Fruit fly (Drosophila melanogaster) whole organism, embryonic: ENCODE measurements around the gene CG32855.

Source experiments
- Adf1 ChIP-seq: fragments of 200-800 bp; sonication (Bioruptor generic); IDR thresholded peaks from 2 replicates; pipeline ENCODE4 v1.3.6; 2022; ENCODE audit warnings: missing biosample characterization, missing genetic modification characterization
- CG10431 ChIP-seq: fragments of 200-800 bp; sonication (Bioruptor generic); optimal IDR thresholded peaks from 3 replicates; lab custom pipeline; 2018; ENCODE audit warnings: missing biosample characterization, mild to moderate bottlenecking, missing genetic modification characterization
- CG10959 ChIP-seq: fragments of 200-800 bp; sonication (Bioruptor generic); IDR thresholded peaks from 2 replicates; pipeline ENCODE4 v1.3.6; 2022; ENCODE audit warnings: missing biosample characterization, missing genetic modification characterization
- CG12659 ChIP-seq: fragments of 200-800 bp; sonication (Bioruptor generic); optimal IDR thresholded peaks from 3 replicates; lab custom pipeline; 2017; ENCODE audit warnings: mild to moderate bottlenecking, missing biosample characterization, missing genetic modification reagents, missing genetic modification characterization
- CG12942 ChIP-seq: fragments of 200-800 bp; sonication (Bioruptor generic); optimal IDR thresholded peaks from 3 replicates; lab custom pipeline; 2016; ENCODE audit warnings: missing biosample characterization, missing genetic modification characterization
- CG13123 ChIP-seq: fragments of 200-800 bp; sonication (Bioruptor generic); optimal IDR thresholded peaks from 2 replicates; lab custom pipeline; 2016; ENCODE audit warnings: missing biosample characterization, missing genetic modification characterization
- CG14441 ChIP-seq: fragments of 200-800 bp; sonication (Bioruptor generic); IDR thresholded peaks from 2 replicates; pipeline ENCODE4 v1.3.6; 2022; ENCODE audit warnings: missing biosample characterization, missing genetic modification characterization
- CG14710 ChIP-seq: fragments of 200-800 bp; sonication (Bioruptor generic); optimal IDR thresholded peaks from 3 replicates; lab custom pipeline; 2019; ENCODE audit warnings: missing biosample characterization, mild to moderate bottlenecking, missing genetic modification characterization, moderate library complexity
- CG17361 ChIP-seq: fragments of 200-800 bp; sonication (Bioruptor generic); IDR thresholded peaks from 3 replicates; pipeline ENCODE4 v1.3.6; 2022; ENCODE audit warnings: missing biosample characterization, missing genetic modification characterization
- CG17612 ChIP-seq: fragments of 200-800 bp; sonication (Bioruptor generic); IDR thresholded peaks from 2 replicates; pipeline ENCODE4 v1.3.6; 2022; ENCODE audit warnings: missing biosample characterization, missing genetic modification characterization
- CG30020 ChIP-seq: fragments of 200-800 bp; optimal IDR thresholded peaks from 2 replicates; lab custom pipeline; 2019; ENCODE audit warnings: missing biosample characterization, mild to moderate bottlenecking, missing genetic modification characterization, moderate library complexity
- CG31365 ChIP-seq: fragments of 200-800 bp; sonication (Bioruptor generic); optimal IDR thresholded peaks from 2 replicates; lab custom pipeline; 2018; ENCODE audit warnings: missing biosample characterization, mild to moderate bottlenecking, missing genetic modification characterization
- CG34376 ChIP-seq: fragments of 200-800 bp; sonication (Bioruptor generic); optimal IDR thresholded peaks from 2 replicates; lab custom pipeline; 2018; ENCODE audit warnings: missing biosample characterization, mild to moderate bottlenecking, missing genetic modification characterization
- CG6765 ChIP-seq: fragments of 200-800 bp; sonication (Bioruptor generic); optimal IDR thresholded peaks from 3 replicates; lab custom pipeline; 2017; ENCODE audit warnings: missing biosample characterization, mild to moderate bottlenecking, missing genetic modification characterization
- CG7963 ChIP-seq: fragments of 200-800 bp; sonication (Bioruptor generic); IDR thresholded peaks from 3 replicates; pipeline ENCODE4 v1.3.6; 2022; ENCODE audit warnings: missing biosample characterization, missing genetic modification characterization; ENCODE audit not compliant: partially characterized antibody
- CG9437 ChIP-seq: fragments of 200-800 bp; sonication (Bioruptor generic); optimal IDR thresholded peaks from 2 replicates; lab custom pipeline; 2018; ENCODE audit warnings: missing biosample characterization, mild to moderate bottlenecking, missing genetic modification characterization
- CTCF ChIP-seq: fragments of 200-800 bp; sonication (Bioruptor generic); optimal IDR thresholded peaks from 2 replicates; lab custom pipeline; 2017; ENCODE audit warnings: missing biosample characterization, mild to moderate bottlenecking, missing genetic modification characterization, moderate library complexity
- Dek ChIP-seq: fragments of 200-800 bp; sonication (Bioruptor generic); optimal IDR thresholded peaks from 3 replicates; lab custom pipeline; 2019; ENCODE audit warnings: missing biosample characterization, mild to moderate bottlenecking, missing genetic modification characterization, moderate library complexity
- Dip2 ChIP-seq: fragments of 200-800 bp; sonication (Bioruptor generic); IDR thresholded peaks from 2 replicates; pipeline ENCODE4 v1.3.6; 2022; ENCODE audit warnings: missing biosample characterization, missing genetic modification characterization
- Fer2 ChIP-seq: fragments of 200-800 bp; sonication (Bioruptor generic); optimal IDR thresholded peaks from 2 replicates; lab custom pipeline; 2018; ENCODE audit warnings: missing biosample characterization, mild to moderate bottlenecking, missing genetic modification characterization, moderate library complexity
- GATAe ChIP-seq: fragments of 200-800 bp; sonication (Bioruptor generic); conservative IDR thresholded peaks from 2 replicates; pipeline ENCODE4 v1.3.6; 2022; ENCODE audit warnings: missing biosample characterization, missing genetic modification characterization
- HLH3B ChIP-seq: fragments of 200-800 bp; sonication (Bioruptor generic); IDR thresholded peaks from 2 replicates; pipeline ENCODE4 v1.3.6; 2022; ENCODE audit warnings: missing biosample characterization, missing genetic modification characterization
- HLH54F ChIP-seq: fragments of 200-800 bp; sonication (Bioruptor generic); optimal IDR thresholded peaks from 3 replicates; lab custom pipeline; 2016; ENCODE audit warnings: missing biosample characterization, missing genetic modification characterization
- Hand ChIP-seq: fragments of 200-800 bp; sonication (Bioruptor generic); optimal IDR thresholded peaks from 2 replicates; lab custom pipeline; 2017; ENCODE audit warnings: mild to moderate bottlenecking, missing biosample characterization, missing genetic modification reagents, missing genetic modification characterization
- Hr3 ChIP-seq: fragments of 200-800 bp; sonication (Bioruptor generic); optimal IDR thresholded peaks from 3 replicates; lab custom pipeline; 2016; ENCODE audit warnings: missing biosample characterization, missing genetic modification characterization
- Hr39 ChIP-seq: fragments of >200 bp; optimal IDR thresholded peaks from 2 replicates; lab custom pipeline; 2017
- Hr51 ChIP-seq, 2 experiments: fragments of 200-800 bp; sonication (Bioruptor generic); optimal IDR thresholded peaks; 2 replicates in 1 of 2; 3 replicates in 1 of 2; lab custom pipeline; 2016 to 2018; ENCODE audit warnings: missing biosample characterization in 2 of 2, missing genetic modification characterization in 2 of 2, mild to moderate bottlenecking in 1 of 2, moderate library complexity in 1 of 2
- NFAT ChIP-seq: fragments of 200-800 bp; sonication (Bioruptor generic); IDR thresholded peaks from 2 replicates; pipeline ENCODE4 v1.3.6; 2022; ENCODE audit warnings: missing biosample characterization, missing genetic modification characterization
- Neu2 ChIP-seq: fragments of 200-800 bp; sonication (Bioruptor generic); optimal IDR thresholded peaks from 3 replicates; lab custom pipeline; 2016; ENCODE audit warnings: missing biosample characterization, missing genetic modification characterization, borderline replicate concordance
- Taf1 ChIP-seq: fragments of 200-800 bp; sonication (Bioruptor generic); IDR thresholded peaks from 2 replicates; pipeline ENCODE4 v1.3.6; 2022; ENCODE audit warnings: missing biosample characterization, missing genetic modification characterization
- ash1 ChIP-seq: fragments of 200-800 bp; sonication (Bioruptor generic); optimal IDR thresholded peaks from 2 replicates; lab custom pipeline; 2018; ENCODE audit warnings: missing biosample characterization, mild to moderate bottlenecking, missing genetic modification characterization
- bab2 ChIP-seq: fragments of 200-800 bp; sonication (Bioruptor generic); optimal IDR thresholded peaks from 2 replicates; lab custom pipeline; 2016; ENCODE audit warnings: missing biosample characterization, missing genetic modification characterization
- corto ChIP-seq: fragments of 200-800 bp; sonication (Bioruptor generic); optimal IDR thresholded peaks from 2 replicates; lab custom pipeline; 2016; ENCODE audit warnings: missing biosample characterization, mild to moderate bottlenecking, missing genetic modification characterization, moderate library complexity
- dmrt11E ChIP-seq: fragments of 200-800 bp; sonication (Bioruptor generic); optimal IDR thresholded peaks from 3 replicates; lab custom pipeline; 2018; ENCODE audit warnings: missing biosample characterization, mild to moderate bottlenecking, missing genetic modification characterization, moderate library complexity
- en ChIP-seq: fragments of 200-800 bp; sonication (Bioruptor generic); optimal IDR thresholded peaks from 2 replicates; lab custom pipeline; 2016; ENCODE audit warnings: missing biosample characterization, missing genetic modification characterization
- gfzf ChIP-seq: fragments of 200-800 bp; sonication (Bioruptor generic); optimal IDR thresholded peaks from 2 replicates; lab custom pipeline; 2016; ENCODE audit warnings: missing biosample characterization, mild to moderate bottlenecking, missing genetic modification characterization, moderate library complexity
- gt ChIP-seq: fragments of 200-800 bp; sonication (Bioruptor generic); IDR thresholded peaks from 2 replicates; pipeline ENCODE4 v1.3.6; 2022; ENCODE audit warnings: missing biosample characterization, missing genetic modification characterization
- kay ChIP-seq: fragments of 200-800 bp; sonication (Bioruptor generic); optimal IDR thresholded peaks from 2 replicates; lab custom pipeline; 2016; ENCODE audit warnings: missing biosample characterization, missing genetic modification characterization
- lab ChIP-seq: fragments of 200-800 bp; sonication (Bioruptor generic); optimal IDR thresholded peaks from 3 replicates; lab custom pipeline; 2017; ENCODE audit warnings: missing biosample characterization, missing genetic modification characterization, mild to moderate bottlenecking, moderate library complexity, missing genetic modification reagents
- nerfin-1 ChIP-seq: fragments of 200-800 bp; sonication (Bioruptor generic); optimal IDR thresholded peaks from 3 replicates; lab custom pipeline; 2019; ENCODE audit warnings: missing biosample characterization, mild to moderate bottlenecking, missing genetic modification characterization, moderate library complexity
- pita ChIP-seq: fragments of 200-800 bp; sonication (Bioruptor generic); optimal IDR thresholded peaks from 2 replicates; lab custom pipeline; 2017; ENCODE audit warnings: missing biosample characterization, mild to moderate bottlenecking, missing genetic modification characterization
- pros ChIP-seq: fragments of 200-800 bp; sonication (Bioruptor generic); optimal IDR thresholded peaks from 3 replicates; lab custom pipeline; 2019; ENCODE audit warnings: missing biosample characterization, mild to moderate bottlenecking, missing genetic modification characterization, moderate library complexity
- run ChIP-seq: fragments of 200-800 bp; sonication (Bioruptor generic); optimal IDR thresholded peaks from 3 replicates; lab custom pipeline; 2018; ENCODE audit warnings: missing biosample characterization, mild to moderate bottlenecking, missing genetic modification characterization
- sd ChIP-seq: fragments of 200-800 bp; sonication (Bioruptor generic); optimal IDR thresholded peaks from 3 replicates; lab custom pipeline; 2018; ENCODE audit warnings: missing biosample characterization, mild to moderate bottlenecking, missing genetic modification characterization, moderate library complexity
- slp2 ChIP-seq: fragments of 200-800 bp; sonication (Bioruptor generic); optimal IDR thresholded peaks from 2 replicates; lab custom pipeline; 2016; ENCODE audit warnings: missing biosample characterization, missing genetic modification characterization
- sna ChIP-seq: fragments of 200-800 bp; sonication (Bioruptor generic); IDR thresholded peaks from 2 replicates; pipeline ENCODE4 v1.3.6; 2022; ENCODE audit warnings: missing biosample characterization, missing genetic modification characterization; ENCODE audit not compliant: partially characterized antibody
- tap ChIP-seq: fragments of 200-800 bp; optimal IDR thresholded peaks from 3 replicates; lab custom pipeline; 2019; ENCODE audit warnings: missing biosample characterization, mild to moderate bottlenecking, missing genetic modification characterization, moderate library complexity
- unc-4 ChIP-seq: fragments of 200-800 bp; sonication (Bioruptor generic); IDR thresholded peaks from 2 replicates; pipeline ENCODE4 v1.3.6; 2022; ENCODE audit warnings: missing biosample characterization, missing genetic modification characterization; ENCODE audit not compliant: partially characterized antibody
- vvl ChIP-seq: fragments of 200-800 bp; sonication (Bioruptor generic); IDR thresholded peaks from 2 replicates; pipeline ENCODE4 v1.3.6; 2022; ENCODE audit warnings: missing biosample characterization, missing genetic modification characterization
- wek ChIP-seq: fragments of 200-800 bp; sonication (Bioruptor generic); optimal IDR thresholded peaks from 3 replicates; lab custom pipeline; 2018; ENCODE audit warnings: missing biosample characterization, mild to moderate bottlenecking, missing genetic modification characterization, moderate library complexity

The CG32855 gene

DNA sequence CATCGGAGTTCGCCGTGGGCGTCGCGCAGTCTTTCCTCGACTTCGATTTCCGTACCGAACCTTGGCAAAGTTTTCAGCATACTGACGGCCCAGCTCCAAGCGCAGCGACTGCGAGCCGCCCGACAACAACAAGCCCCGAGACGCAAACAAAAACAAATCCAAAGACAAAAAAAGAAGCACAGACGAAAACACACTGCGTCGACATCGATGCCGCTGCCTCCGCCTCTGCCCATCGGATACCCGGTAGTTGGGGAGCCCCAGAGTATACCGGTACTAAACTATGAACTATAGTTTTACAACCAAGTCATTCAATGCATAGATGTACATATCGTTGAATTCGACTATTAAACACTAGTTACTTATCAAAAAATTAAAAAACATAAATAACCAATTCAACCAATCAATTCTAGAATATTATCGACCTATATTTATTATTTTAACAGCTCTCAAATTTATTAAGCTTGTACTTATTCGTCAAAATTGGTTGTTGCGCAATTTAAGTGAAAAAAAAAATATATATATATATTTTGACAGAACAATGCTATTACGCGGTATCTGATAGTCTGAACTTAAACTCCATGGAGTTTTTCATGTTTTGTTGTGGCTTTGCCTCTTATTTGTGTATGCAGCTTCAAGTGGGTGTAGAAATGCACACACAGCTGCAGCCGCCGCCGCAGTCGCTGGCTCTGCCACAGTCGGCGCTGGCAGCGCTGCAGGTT is 13.4 kb upstream of the CG32855 start (continued):
- TF ChIP-seq CG12659 (peak; percentile 81), CG13123 (GFP tag; lab: Kevin White, UChicago) (peak; percentile 59), ash1 (GFP tag; lab: Kevin White, UChicago) (no peak), Hr3 (GFP tag; lab: Kevin White, UChicago) (peak; percentile 82), CTCF (GFP tag; lab: Kevin White, UChicago) (peak; percentile 31), CG12942 (GFP tag; lab: Kevin White, UChicago) (peak; percentile 48), slp2 (no peak), Taf1 (GFP tag; lab: Robert Waterston, UW) (no peak), CG7963 (no peak), dmrt11E (tag; lab: Kevin White, UChicago) (peak; percentile 86), tap (tag; lab: Kevin White, UChicago) (no peak), Dek (tag; lab: Kevin White, UChicago) (peak; percentile 54), pita (GFP tag; lab: Kevin White, UChicago) (no peak), corto (GFP tag; lab: Kevin White, UChicago) (no peak), Adf1 (GFP tag; lab: Robert Waterston, UW) (peak; percentile 35), Hr51 (GFP tag; optimal IDR thresholded peaks at IDR 0.05; lab: Kevin White, UChicago) (peak in 1 of 2 experiments; percentile 88), CG10959 (no peak), unc-4 (GFP tag; lab: Robert Waterston, UW) (no peak), Dip2 (GFP tag; lab: Robert Waterston, UW) (no peak), GATAe (GFP tag; lab: Robert Waterston, UW) (no peak), CG10431 (peak; percentile 72), gfzf (GFP tag; lab: Kevin White, UChicago) (no peak), Hr39 (no peak), sna (GFP tag; lab: Robert Waterston, UW) (no peak), CG6765 (peak; percentile 28), Neu2 (no peak), nerfin-1 (tag; lab: Kevin White, UChicago) (peak; percentile 83), pros (GFP tag; lab: Kevin White, UChicago) (no peak), CG14441 (GFP tag; lab: Robert Waterston, UW) (peak; percentile 62; the same call in 1 of the 2 replicates), CG17612 (GFP tag; lab: Robert Waterston, UW) (no peak), en (no peak), CG30020 (tag; lab: Kevin White, UChicago) (no peak), lab (GFP tag; lab: Kevin White, UChicago) (peak; percentile 43), vvl (GFP tag; lab: Robert Waterston, UW) (peak; percentile 48), sd (tag; lab: Kevin White, UChicago) (no peak), Fer2 (tag; lab: Kevin White, UChicago) (no peak), CG9437 (GFP tag; lab: Kevin White, UChicago) (peak; percentile 85), CG31365 (tag; lab: Kevin White, UChicago) (no peak), run (peak; percentile 73), kay (GFP tag; lab: Kevin White, UChicago) (peak; percentile 56), CG14710 (tag; lab: Kevin White, UChicago) (peak; percentile 91), CG34376 (GFP tag; lab: Kevin White, UChicago) (no peak), Hand (GFP tag; lab: Kevin White, UChicago) (no peak), NFAT (GFP tag; lab: Robert Waterston, UW) (no peak), wek (GFP tag; lab: Kevin White, UChicago) (no peak), gt (no peak), HLH3B (peak; percentile 7; the same call in 1 of the 2 replicates), CG17361 (GFP tag; lab: Robert Waterston, UW) (peak; percentile 96), bab2 (GFP tag; lab: Kevin White, UChicago) (peak; percentile 35), HLH54F (GFP tag; lab: Kevin White, UChicago) (no peak)
